Worm (Caenorhabditis elegans) whole organism, young adult: Measurements from ENCODE around the gene C04A2.15.

Source experiments
- B0035.1 ChIP-seq: sonication (generic microtip); optimal IDR thresholded peaks from 2 replicates; lab custom pipeline; 2016; ENCODE audit warnings: missing genetic modification characterization, mild to moderate bottlenecking, missing compliant biosample characterization, missing genotype, missing genetic modification reagents
- B0261.1 ChIP-seq: sonication (generic microtip); optimal IDR thresholded peaks from 2 replicates; lab custom pipeline; 2016; ENCODE audit warnings: mild to moderate bottlenecking, missing genetic modification characterization, moderate library complexity, missing compliant biosample characterization
- F23B12.7 ChIP-seq: sonication (generic microtip); optimal IDR thresholded peaks from 2 replicates; lab custom pipeline; 2017; ENCODE audit warnings: missing genetic modification characterization, mild to moderate bottlenecking, missing compliant biosample characterization, antibody characterized with exemption, moderate library complexity; ENCODE audit not compliant: insufficient read depth
- F52B5.7 ChIP-seq: sonication (generic microtip); optimal IDR thresholded peaks from 2 replicates; lab custom pipeline; 2016; ENCODE audit warnings: mild to moderate bottlenecking, missing genetic modification characterization, missing compliant biosample characterization
- F57C9.4 ChIP-seq: sonication (generic microtip); optimal IDR thresholded peaks from 2 replicates; lab custom pipeline; 2017; ENCODE audit warnings: mild to moderate bottlenecking, missing genetic modification characterization, missing compliant biosample characterization
- K11D2.4 ChIP-seq: fragments of 200-800 bp; sonication (Bioruptor generic); IDR thresholded peaks from 2 replicates; pipeline ENCODE4 v1.3.6; 2022; ENCODE audit warnings: missing genetic modification reagents, missing genetic modification characterization, missing compliant biosample characterization
- T26A5.8 ChIP-seq: sonication (generic microtip); optimal IDR thresholded peaks from 2 replicates; lab custom pipeline; 2016; ENCODE audit warnings: missing genetic modification characterization, missing compliant biosample characterization
- Y79H2A.3 ChIP-seq: fragments of 200-800 bp; sonication (Bioruptor generic); conservative IDR thresholded peaks from 2 replicates; pipeline ENCODE4 v1.3.6; 2022; ENCODE audit warnings: missing genetic modification reagents, missing genetic modification characterization, missing compliant biosample characterization
- atf-7 ChIP-seq: sonication (generic microtip); optimal IDR thresholded peaks from 2 replicates; lab custom pipeline; 2017; ENCODE audit warnings: mild to moderate bottlenecking, missing genetic modification characterization, missing compliant biosample characterization
- athp-1 ChIP-seq: sonication (generic microtip); optimal IDR thresholded peaks from 2 replicates; lab custom pipeline; 2017; ENCODE audit warnings: mild to moderate bottlenecking, missing genetic modification characterization, missing compliant biosample characterization
- bed-1 ChIP-seq: fragments of 200-800 bp; sonication (Bioruptor generic); IDR thresholded peaks from 2 replicates; pipeline ENCODE4 v1.3.6; 2022; ENCODE audit warnings: missing genetic modification reagents, missing genetic modification characterization, missing compliant biosample characterization
- ccch-3 ChIP-seq: fragments of 200-800 bp; sonication (Bioruptor generic); optimal IDR thresholded peaks from 2 replicates; lab custom pipeline; 2018; ENCODE audit warnings: mild to moderate bottlenecking, missing genetic modification characterization, missing compliant biosample characterization
- cebp-2 ChIP-seq: fragments of 200-800 bp; sonication (Bioruptor generic); IDR thresholded peaks from 2 replicates; pipeline ENCODE4 v1.3.6; 2022; ENCODE audit warnings: missing genetic modification characterization, missing compliant biosample characterization
- ceh-100 ChIP-seq: fragments of 200-800 bp; sonication (Bioruptor generic); IDR thresholded peaks from 2 replicates; pipeline ENCODE4 v1.3.6; 2022; ENCODE audit warnings: missing genetic modification reagents, missing genetic modification characterization, missing compliant biosample characterization
- ceh-27 ChIP-seq: fragments of 200-800 bp; sonication (Bioruptor generic); optimal IDR thresholded peaks from 2 replicates; lab custom pipeline; 2018; ENCODE audit warnings: mild to moderate bottlenecking, missing genetic modification characterization, moderate library complexity, missing compliant biosample characterization
- die-1 ChIP-seq: sonication (generic microtip); optimal IDR thresholded peaks from 2 replicates; lab custom pipeline; 2016; ENCODE audit warnings: missing genotype, mild to moderate bottlenecking, missing genetic modification characterization, missing compliant biosample characterization
- dox-1 ChIP-seq: fragments of 200-800 bp; sonication (Bioruptor generic); IDR thresholded peaks from 2 replicates; pipeline ENCODE4 v1.3.6; 2022; ENCODE audit warnings: missing genetic modification reagents, missing genetic modification characterization, missing compliant biosample characterization
- dpl-1 ChIP-seq: fragments of 150-350 bp; optimal IDR thresholded peaks from 2 replicates; lab custom pipeline; 2014; ENCODE audit warnings: missing biosample characterization, missing genetic modification reagents, missing genetic modification characterization
- egl-18 ChIP-seq: fragments of 200-800 bp; sonication (Bioruptor generic); IDR thresholded peaks from 2 replicates; pipeline ENCODE4 v1.3.6; 2022; ENCODE audit warnings: missing genetic modification reagents, missing genetic modification characterization, missing compliant biosample characterization
- ekl-4 ChIP-seq: fragments of 200-800 bp; sonication (Bioruptor generic); IDR thresholded peaks from 2 replicates; pipeline ENCODE4 v1.3.6; 2022; ENCODE audit warnings: missing genetic modification reagents, missing genetic modification characterization, missing compliant biosample characterization
- gei-17 ChIP-seq: fragments of 200-800 bp; sonication (Bioruptor generic); optimal IDR thresholded peaks from 2 replicates; lab custom pipeline; 2018; ENCODE audit warnings: mild to moderate bottlenecking, missing genetic modification characterization, missing compliant biosample characterization
- hmg-20 ChIP-seq: fragments of 200-800 bp; sonication (Bioruptor generic); IDR thresholded peaks from 2 replicates; pipeline ENCODE4 v1.3.6; 2022; ENCODE audit warnings: missing genetic modification reagents, missing genetic modification characterization, missing compliant biosample characterization
- hsf-1 ChIP-seq: fragments of 200-800 bp; sonication (Bioruptor generic); IDR thresholded peaks from 2 replicates; pipeline ENCODE4 v1.3.6; 2022; ENCODE audit warnings: missing genetic modification reagents, missing genetic modification characterization, missing compliant biosample characterization
- let-607 ChIP-seq, 2 experiments: fragments of 200-800 bp in 1 of 2; sonication (Bioruptor generic) in 1 of 2; sonication (generic microtip) in 1 of 2; optimal IDR thresholded peaks; 2 replicates each; lab custom pipeline; 2016 to 2018; ENCODE audit warnings: mild to moderate bottlenecking in 2 of 2, missing compliant biosample characterization in 2 of 2, missing genetic modification characterization in 2 of 2, moderate library complexity in 2 of 2, missing genotype in 1 of 2
- lin-26 ChIP-seq: fragments of 200-800 bp; sonication (Bioruptor generic); IDR thresholded peaks from 2 replicates; pipeline ENCODE4 v1.3.6; 2022; ENCODE audit warnings: missing genetic modification reagents, missing genetic modification characterization, missing compliant biosample characterization
- lin-35 ChIP-seq, 3 experiments: fragments of 150-350 bp in 2 of 3; sonication (generic microtip) in 1 of 3; optimal IDR thresholded peaks; 2 replicates each; lab custom pipeline; 2014 to 2018; ENCODE audit warnings: missing biosample characterization in 3 of 3, missing genetic modification characterization in 3 of 3, missing genetic modification reagents in 3 of 3
- lin-54 ChIP-seq: fragments of 200-800 bp; sonication (Bioruptor generic); optimal IDR thresholded peaks from 2 replicates; lab custom pipeline; 2018; ENCODE audit warnings: mild to moderate bottlenecking, missing genetic modification characterization, missing compliant biosample characterization
- lir-1 ChIP-seq: fragments of 200-800 bp; sonication (Bioruptor generic); conservative IDR thresholded peaks from 2 replicates; pipeline ENCODE4 v1.3.6; 2022; ENCODE audit warnings: missing genetic modification reagents, missing genetic modification characterization, missing compliant biosample characterization
- mcd-1 ChIP-seq: fragments of 200-800 bp; sonication (Bioruptor generic); IDR thresholded peaks from 2 replicates; pipeline ENCODE4 v1.3.6; 2022; ENCODE audit warnings: missing genetic modification reagents, missing genetic modification characterization, missing compliant biosample characterization
- mes-4 ChIP-seq: sonication (generic microtip); optimal IDR thresholded peaks from 2 replicates; lab custom pipeline; 2016; ENCODE audit warnings: missing genotype, missing genetic modification characterization, missing compliant biosample characterization
- mxl-1 ChIP-seq: sonication (generic microtip); optimal IDR thresholded peaks from 2 replicates; lab custom pipeline; 2016; ENCODE audit warnings: missing genetic modification characterization, missing compliant biosample characterization
- nhr-179 ChIP-seq: sonication (generic microtip); optimal IDR thresholded peaks from 2 replicates; lab custom pipeline; 2016; ENCODE audit warnings: mild to moderate bottlenecking, missing genetic modification characterization, missing compliant biosample characterization
- nhr-27 ChIP-seq: fragments of 200-800 bp; sonication (Bioruptor generic); optimal IDR thresholded peaks from 2 replicates; lab custom pipeline; 2018; ENCODE audit warnings: mild to moderate bottlenecking, missing genetic modification characterization, moderate library complexity, missing compliant biosample characterization
- pbrm-1 ChIP-seq: fragments of 200-800 bp; sonication (Bioruptor generic); IDR thresholded peaks from 2 replicates; pipeline ENCODE4 v1.3.6; 2022; ENCODE audit warnings: missing genetic modification reagents, missing genetic modification characterization, missing compliant biosample characterization
- rcor-1 ChIP-seq: fragments of 200-800 bp; sonication (Bioruptor generic); IDR thresholded peaks from 2 replicates; pipeline ENCODE4 v1.3.6; 2022; ENCODE audit warnings: missing genetic modification reagents, missing genetic modification characterization, missing compliant biosample characterization
- rec-8 ChIP-seq, 2 experiments: sonication (generic microtip); optimal IDR thresholded peaks; 2 replicates each; lab custom pipeline; 2016; ENCODE audit warnings: mild to moderate bottlenecking in 2 of 2, missing genetic modification characterization in 2 of 2, missing genetic modification reagents in 2 of 2, missing genotype in 2 of 2, missing biosample characterization in 1 of 2, missing compliant biosample characterization in 1 of 2, moderate library complexity in 1 of 2
- sdz-38 ChIP-seq: sonication (generic microtip); optimal IDR thresholded peaks from 2 replicates; lab custom pipeline; 2016; ENCODE audit warnings: missing genotype, missing genetic modification characterization, missing compliant biosample characterization
- snpc-1.1 ChIP-seq: sonication (generic microtip); optimal IDR thresholded peaks from 2 replicates; lab custom pipeline; 2017; ENCODE audit warnings: missing genetic modification characterization, mild to moderate bottlenecking, missing compliant biosample characterization, antibody characterized with exemption, moderate library complexity, missing genotype, missing genetic modification reagents; ENCODE audit not compliant: insufficient read depth
- snpc-3.4 ChIP-seq: sonication (generic microtip); optimal IDR thresholded peaks from 2 replicates; lab custom pipeline; 2017; ENCODE audit warnings: missing genetic modification characterization, mild to moderate bottlenecking, missing compliant biosample characterization, antibody characterized with exemption, moderate library complexity, missing genotype, missing genetic modification reagents
- snpc-4 ChIP-seq, 5 experiments: fragments of 150-350 bp in 1 of 5; sonication (generic microtip) in 4 of 5; optimal IDR thresholded peaks; 2 replicates each; lab custom pipeline; 2014 to 2018; ENCODE audit warnings: missing genetic modification characterization in 5 of 5, missing biosample characterization in 3 of 5, antibody characterized with exemption in 2 of 5, mild to moderate bottlenecking in 2 of 5, missing compliant biosample characterization in 2 of 5, missing genotype in 2 of 5, moderate library complexity in 2 of 5, missing genetic modification reagents in 1 of 5
- somi-1 ChIP-seq: fragments of 200-800 bp; sonication (Bioruptor generic); optimal IDR thresholded peaks from 2 replicates; lab custom pipeline; 2018; ENCODE audit warnings: mild to moderate bottlenecking, missing genetic modification characterization, missing compliant biosample characterization
- unc-130 ChIP-seq: sonication (generic microtip); optimal IDR thresholded peaks from 2 replicates; lab custom pipeline; 2016; ENCODE audit warnings: missing genetic modification reagents, missing genetic modification characterization, missing compliant biosample characterization
- unc-62 ChIP-seq: fragments of 150-350 bp; optimal IDR thresholded peaks from 2 replicates; lab custom pipeline; 2014; ENCODE audit warnings: missing biosample characterization, missing genetic modification reagents, missing genetic modification characterization
- ztf-18 ChIP-seq: sonication (generic microtip); optimal IDR thresholded peaks from 2 replicates; lab custom pipeline; 2016; ENCODE audit warnings: missing genotype, mild to moderate bottlenecking, missing genetic modification characterization, missing compliant biosample characterization
- ztf-28 ChIP-seq: fragments of 200-800 bp; sonication (Bioruptor generic); IDR thresholded peaks from 2 replicates; pipeline ENCODE4 v1.3.6; 2022; ENCODE audit warnings: missing genetic modification reagents, missing genetic modification characterization, missing compliant biosample characterization
- ztf-3 ChIP-seq: fragments of 200-800 bp; sonication (Bioruptor generic); optimal IDR thresholded peaks from 2 replicates; lab custom pipeline; 2018; ENCODE audit warnings: mild to moderate bottlenecking, missing genetic modification characterization, missing compliant biosample characterization
- ztf-6 ChIP-seq: fragments of 200-800 bp; sonication (Bioruptor generic); IDR thresholded peaks from 2 replicates; pipeline ENCODE4 v1.3.6; 2022; ENCODE audit warnings: missing genetic modification reagents, missing genetic modification characterization, missing compliant biosample characterization

The C04A2.15 gene

ce11 chrII:6853059-6853466 is 1.0 kb downstream of the C04A2.15 start (continued):
- TF ChIP-seq hsf-1 (GFP tag; lab: Robert Waterston, UW) (no peak), die-1 (peak; percentile 61), F52B5.7 (tag; lab: Kevin White, UChicago) (peak; percentile 74), B0035.1 (tag; lab: Kevin White, UChicago) (peak; percentile 60), lin-26 (GFP tag; lab: Robert Waterston, UW) (peak; percentile 75), sdz-38 (tag; lab: Kevin White, UChicago) (no peak), lin-54 (GFP tag; lab: Kevin White, UChicago) (peak; percentile 60), ekl-4 (GFP tag; lab: Robert Waterston, UW) (0 out of 2 replicates have a peak, but pooled peaks have one; percentile 9), dox-1 (GFP tag; lab: Robert Waterston, UW) (peak; percentile 88), gei-17 (GFP tag; lab: Kevin White, UChicago) (no peak), F23B12.7 (tag; lab: Kevin White, UChicago) (no peak), let-607 (tag; optimal IDR thresholded peaks at IDR 0.05; lab: Kevin White, UChicago) (peak in 1 of 2 experiments; percentile 27), ceh-27 (GFP tag; lab: Kevin White, UChicago) (peak; percentile 65), unc-62 (GFP tag; lab: Kevin White, UChicago) (no peak), bed-1 (no peak), rec-8 (tag; optimal IDR thresholded peaks at IDR 0.05; lab: Kevin White, UChicago) (peak; percentile 10 to 26), ccch-3 (no peak), T26A5.8 (tag; lab: Kevin White, UChicago) (no peak), nhr-27 (tag; lab: Kevin White, UChicago) (no peak), ztf-6 (GFP tag; lab: Robert Waterston, UW) (0 out of 2 replicates have a peak, but pooled peaks have one; percentile 30), B0261.1 (tag; lab: Kevin White, UChicago) (peak; percentile 78), hmg-20 (GFP tag; lab: Robert Waterston, UW) (peak; percentile 21; the same call in 1 of the 2 replicates), athp-1 (peak; percentile 51), cebp-2 (GFP tag; lab: Robert Waterston, UW) (no peak), lin-35 (GFP tag; optimal IDR thresholded peaks at IDR 0.05; lab: Kevin White, UChicago) (peak in 1 of 3 experiments; percentile 33), F57C9.4 (tag; lab: Kevin White, UChicago) (peak; percentile 35), ztf-28 (GFP tag; lab: Robert Waterston, UW) (0 out of 2 replicates have a peak, but pooled peaks have one; percentile 49), nhr-179 (tag; lab: Kevin White, UChicago) (no peak), Y79H2A.3 (GFP tag; lab: Robert Waterston, UW) (0 out of 2 replicates have a peak, but pooled peaks have one; percentile 25), mxl-1 (tag; lab: Kevin White, UChicago) (peak; percentile 35), ceh-100 (GFP tag; lab: Robert Waterston, UW) (peak; percentile 26; the same call in 1 of the 2 replicates), pbrm-1 (GFP tag; lab: Robert Waterston, UW) (peak; percentile 83), K11D2.4 (GFP tag; lab: Robert Waterston, UW) (peak; percentile 71; the same call in 1 of the 2 replicates), egl-18 (GFP tag; lab: Robert Waterston, UW) (no peak), mes-4 (tag; lab: Kevin White, UChicago) (no peak), unc-130 (GFP tag; lab: Kevin White, UChicago) (no peak), ztf-3 (no peak), ztf-18 (tag; lab: Kevin White, UChicago) (peak; percentile 51), snpc-1.1 (no peak), somi-1 (GFP tag; lab: Kevin White, UChicago) (peak; percentile 54), mcd-1 (GFP tag; lab: Robert Waterston, UW) (peak; percentile 74), snpc-4 (GFP tag; optimal IDR thresholded peaks at IDR 0.05; lab: Kevin White, UChicago) (peak; percentile 38), snpc-4 (tag; optimal IDR thresholded peaks at IDR 0.05; lab: Kevin White, UChicago) (peak; percentile 11 to 66 (median 39)), dpl-1 (GFP tag; lab: Kevin White, UChicago) (no peak), atf-7 (tag; lab: Kevin White, UChicago) (no peak), snpc-3.4 (tag; lab: Kevin White, UChicago) (peak; percentile 28), rcor-1 (GFP tag; lab: Robert Waterston, UW) (peak; percentile 72), lir-1 (0 out of 2 replicates have a peak, but pooled peaks have one; percentile 7)
